Worm (Caenorhabditis elegans): ENCODE data around the gene srz-9.

Gene srz-9

DNA sequence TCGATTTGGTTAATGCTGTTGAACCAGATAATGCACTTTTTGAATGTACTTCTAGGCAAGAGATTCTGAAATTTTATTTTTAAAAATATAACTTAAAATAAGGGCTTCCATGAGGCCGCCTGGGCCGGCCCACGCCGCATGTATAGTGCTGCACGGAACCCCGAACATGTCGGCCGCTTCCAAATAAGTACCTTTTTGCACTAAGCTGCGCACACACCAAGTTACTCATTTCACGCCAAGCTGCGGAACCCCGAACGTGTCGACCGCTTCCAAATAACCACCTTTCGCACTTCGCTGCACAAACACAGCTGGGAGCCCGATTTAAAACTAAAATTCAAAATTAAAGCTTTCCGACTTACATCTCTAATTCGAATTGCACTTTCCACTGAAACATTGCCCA lies 47.6 kb downstream of the srz-9 start:
- TF ChIP-seq nhr-77 (tag; optimal IDR thresholded peaks at IDR 0.05) (no peak), snpc-4 (tag; optimal IDR thresholded peaks at IDR 0.05) (no peak), fkh-8 (tag; optimal IDR thresholded peaks at IDR 0.05) (no peak), nhr-90 (tag; optimal IDR thresholded peaks at IDR 0.05; ENCODE audit: poor library complexity) (no peak), blmp-1 (tag; optimal IDR thresholded peaks at IDR 0.05) (no peak), ets-5 (GFP tag; IDR thresholded peaks at IDR 0.05) (no peak), mef-2 (tag; optimal IDR thresholded peaks at IDR 0.05) (no peak), nhr-71 (tag; optimal IDR thresholded peaks at IDR 0.05) (no peak), xbp-1 (tag; optimal IDR thresholded peaks at IDR 0.05) (no peak), alr-1 (tag; optimal IDR thresholded peaks at IDR 0.05; ENCODE audit: borderline replicate concordance) (no peak), egl-27 (tag; optimal IDR thresholded peaks at IDR 0.05) (no peak), unc-62 (GFP tag; optimal IDR thresholded peaks at IDR 0.05) (no peak), lin-15B (tag; optimal IDR thresholded peaks at IDR 0.05) (no peak), ceh-82 (tag; optimal IDR thresholded peaks at IDR 0.05) (no peak), elt-3 (tag; optimal IDR thresholded peaks at IDR 0.05) (no peak), lin-13 (GFP tag; optimal IDR thresholded peaks at IDR 0.05) (no peak), nhr-237 (tag; optimal IDR thresholded peaks at IDR 0.05) (no peak), dsc-1 (tag; optimal IDR thresholded peaks at IDR 0.05) (no peak), F16B12.6 (tag; optimal IDR thresholded peaks at IDR 0.05) (no peak)

DNA sequence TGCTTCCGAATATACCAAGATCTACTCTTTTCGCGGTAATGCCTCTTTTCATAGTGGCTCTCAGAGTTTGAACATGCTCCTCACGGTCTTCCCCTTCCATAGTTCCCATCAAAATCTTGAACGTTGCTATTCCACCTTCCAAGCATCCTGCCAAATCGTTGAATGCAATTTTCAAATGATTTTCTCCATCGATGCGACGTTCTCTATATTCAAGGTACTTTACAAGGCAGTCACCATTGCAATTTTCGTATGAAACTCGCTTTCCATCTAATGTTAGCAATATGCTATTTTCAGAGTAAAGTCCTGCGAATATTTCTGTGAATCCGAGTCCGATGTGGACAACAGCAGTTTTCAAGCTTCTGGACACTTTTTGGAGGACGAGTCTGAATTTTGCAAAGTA lies 50.5 kb downstream of the srz-9 start:
- TF ChIP-seq efl-1 (optimal IDR thresholded peaks at IDR 0.05) = no peak
- peak in 1 of 2 experiments; percentile 24 for TF ChIP-seq efl-1 (GFP tag; optimal IDR thresholded peaks at IDR 0.05 in 1 of 2)
- no peak for TF ChIP-seq ces-1 (GFP tag; optimal IDR thresholded peaks at IDR 0.05)

All from whole organism, L1 larva.